Fruit fly (Drosophila melanogaster) Kc167 (cell line): Measurements from ENCODE around the gene Strip.

ENCODE experiments used
- Myc ChIP-seq: fragments of >200 bp; optimal IDR thresholded peaks from 2 replicates; lab custom pipeline; 2017; ENCODE audit warnings: missing external identifiers
- Sin3A ChIP-seq: fragments of >200 bp; optimal IDR thresholded peaks from 2 replicates; lab custom pipeline; 2018; ENCODE audit warnings: missing external identifiers
- insv ChIP-seq: fragments of >200 bp; optimal IDR thresholded peaks from 3 replicates; lab custom pipeline; 2018; ENCODE audit warnings: missing external identifiers
- psq ChIP-seq: fragments of >200 bp; optimal IDR thresholded peaks from 2 replicates; lab custom pipeline; 2017; ENCODE audit warnings: missing external identifiers
- ttk ChIP-seq: sonication (Bioruptor generic); optimal IDR thresholded peaks from 2 replicates; lab custom pipeline; 2017; ENCODE audit warnings: missing external identifiers

dm6 chr3L:3329763-3330162 is 1.1 kb upstream of the Strip start, which contains the start of gene CG14961:
- TF ChIP-seq Myc (lab: Kevin White, UChicago) (no peak), Sin3A (lab: Kevin White, UChicago) (no peak), ttk (lab: Kevin White, UChicago) (no peak), insv (no peak), psq (lab: Kevin White, UChicago) (no peak)
